Worm (Caenorhabditis elegans): ENCODE measurements around the gene pals-18.

Gene pals-18

DNA sequence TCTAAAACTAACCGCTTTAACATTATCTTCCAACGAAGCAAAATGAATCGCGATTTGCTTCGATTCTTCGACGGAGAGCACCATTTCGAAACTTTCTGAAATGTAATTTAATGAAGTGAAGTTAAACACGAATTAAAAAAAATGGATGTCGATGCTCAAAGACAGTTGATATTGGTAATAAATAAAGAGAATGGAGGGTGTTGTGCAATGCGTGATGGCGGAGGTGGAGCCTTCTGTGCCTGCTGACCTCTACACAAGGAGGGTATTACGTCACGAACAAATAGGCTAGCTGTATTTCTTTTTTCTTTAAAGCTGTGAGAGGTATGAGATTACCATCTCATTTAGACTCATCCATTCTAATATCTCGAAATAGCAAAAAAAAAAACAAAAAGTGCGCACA lies 52.5 kb downstream of the pals-18 start, which contains the start of gene Y82E9BR.17:
Gene Y82E9BR.17, minus strand, starts transcription at position 101 of the 400 bp plus-strand sequence.
- no peak for TF ChIP-seq ceh-6 (GFP tag; optimal IDR thresholded peaks at IDR 0.05)
- TF ChIP-seq ttx-3 (tag; optimal IDR thresholded peaks at IDR 0.05), result no peak
- no peak for TF ChIP-seq C38D4.7 (GFP tag; optimal IDR thresholded peaks at IDR 0.05)
- no peak for TF ChIP-seq hlh-15 (tag; optimal IDR thresholded peaks at IDR 0.05)
- no peak for TF ChIP-seq ceh-22 (tag; optimal IDR thresholded peaks at IDR 0.05)
- no peak for TF ChIP-seq nhr-11 (tag; optimal IDR thresholded peaks at IDR 0.05)
- TF ChIP-seq hlh-8 (tag; optimal IDR thresholded peaks at IDR 0.05), result no peak
- no peak for TF ChIP-seq K09A11.1 (tag; optimal IDR thresholded peaks at IDR 0.05; ENCODE audit: insufficient read depth)
